Worm (Caenorhabditis elegans) whole organism, midembryonic: Measurements from ENCODE around the gene VY10G11R.1.
"Not testable (repeated sequence)": the region's sequence is repeated elsewhere in the genome, so short reads cannot be mapped to it uniquely, and the experiment has no call there.

Experiments used
- T22C8.4 ChIP-seq: fragments of 200-800 bp; sonication (Bioruptor generic); IDR thresholded peaks from 2 replicates; pipeline ENCODE4 v1.3.6; 2022; ENCODE audit warnings: missing genetic modification characterization, missing compliant biosample characterization
- cog-1 ChIP-seq: sonication (generic microtip); optimal IDR thresholded peaks from 2 replicates; lab custom pipeline; 2016; ENCODE audit warnings: missing genetic modification characterization, missing compliant biosample characterization
- flt-1 ChIP-seq: fragments of 200-800 bp; sonication (Bioruptor generic); IDR thresholded peaks from 2 replicates; pipeline ENCODE4 v1.3.6; 2022; ENCODE audit warnings: missing genetic modification characterization, missing compliant biosample characterization
- klf-2 ChIP-seq: fragments of 200-800 bp; sonication (Bioruptor generic); conservative IDR thresholded peaks from 2 replicates; pipeline ENCODE4 v1.3.6; 2022; ENCODE audit warnings: missing genetic modification reagents, missing genetic modification characterization, missing compliant biosample characterization
- med-1 ChIP-seq: sonication (generic microtip); optimal IDR thresholded peaks from 2 replicates; lab custom pipeline; 2017; ENCODE audit warnings: missing genetic modification characterization, mild to moderate bottlenecking, missing compliant biosample characterization, antibody characterized with exemption, missing genetic modification reagents; ENCODE audit not compliant: insufficient read depth
- ref-1 ChIP-seq: fragments of 200-800 bp; sonication (Bioruptor generic); conservative IDR thresholded peaks from 2 replicates; pipeline ENCODE4 v1.3.6; 2022; ENCODE audit warnings: missing genetic modification reagents, missing genetic modification characterization, missing compliant biosample characterization
- tab-1 ChIP-seq: fragments of 200-800 bp; sonication (Bioruptor generic); IDR thresholded peaks from 2 replicates; pipeline ENCODE4 v1.3.6; 2022; ENCODE audit warnings: missing genetic modification characterization, missing compliant biosample characterization
- ztf-23 ChIP-seq: fragments of 200-800 bp; sonication (Bioruptor generic); IDR thresholded peaks from 2 replicates; pipeline ENCODE4 v1.3.6; 2022; ENCODE audit warnings: missing genetic modification reagents, missing genetic modification characterization, missing compliant biosample characterization
- ztf-29 ChIP-seq: fragments of 200-800 bp; sonication (Bioruptor generic); IDR thresholded peaks from 2 replicates; pipeline ENCODE4 v1.3.6; 2022; ENCODE audit warnings: missing genetic modification reagents, missing genetic modification characterization, missing compliant biosample characterization

VY10G11R.1 gene

DNA sequence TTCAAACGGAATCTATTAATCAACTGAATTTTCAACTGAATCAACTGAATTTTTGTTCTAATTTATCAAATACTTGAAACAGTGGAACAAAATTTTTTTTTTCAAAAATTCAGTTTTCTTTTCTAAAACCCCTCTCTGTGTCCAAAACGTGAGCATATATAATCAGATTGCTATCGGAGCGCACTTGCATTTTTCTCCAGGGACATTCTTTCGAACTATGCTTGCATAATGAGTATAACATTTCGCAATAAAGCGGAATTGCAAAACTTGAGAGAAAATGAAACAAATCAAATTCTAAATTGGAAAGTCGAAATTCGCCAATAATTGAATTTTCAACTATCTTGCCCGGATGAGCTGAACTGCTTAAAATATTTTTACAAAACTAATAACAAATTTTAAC lies 5.3 kb upstream of the VY10G11R.1 start:
- TF ChIP-seq tab-1 (no peak), ref-1 (GFP tag; lab: Robert Waterston, UW) (no peak), flt-1 (GFP tag; lab: Robert Waterston, UW) (no peak), ztf-29 (GFP tag; lab: Robert Waterston, UW) (no peak), cog-1 (tag; lab: Kevin White, UChicago) (no peak), med-1 (no peak), ztf-23 (no peak), T22C8.4 (GFP tag; lab: Robert Waterston, UW) (no peak), klf-2 (GFP tag; lab: Robert Waterston, UW) (no peak)

DNA sequence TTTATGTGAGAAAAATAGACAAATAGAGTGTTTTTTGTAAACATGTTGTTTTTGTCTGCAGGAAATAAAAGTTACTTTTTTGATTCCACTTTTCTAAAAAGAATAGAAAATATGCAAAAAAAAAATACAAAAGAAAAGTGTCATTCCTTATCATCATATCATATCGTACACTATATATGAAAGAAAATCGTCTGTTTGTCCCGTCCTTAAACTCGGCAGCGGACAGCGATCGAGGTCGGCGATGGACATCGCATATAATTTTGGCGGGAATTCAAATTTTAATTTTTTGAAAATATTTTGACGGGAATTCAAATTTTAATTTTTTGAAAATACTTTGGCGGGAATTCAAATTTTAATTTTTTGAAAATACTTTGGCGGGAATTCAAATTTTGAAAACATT lies 781 bp upstream of the VY10G11R.1 start:
- TF ChIP-seq ztf-29 (GFP tag; lab: Robert Waterston, UW) (no peak), klf-2 (GFP tag; lab: Robert Waterston, UW) (no peak), med-1 (no peak), ztf-23 (no peak), ref-1 (GFP tag; lab: Robert Waterston, UW) (no peak), tab-1 (no peak), cog-1 (tag; lab: Kevin White, UChicago) (no peak), T22C8.4 (GFP tag; lab: Robert Waterston, UW) (no peak), flt-1 (GFP tag; lab: Robert Waterston, UW) (no peak)

DNA sequence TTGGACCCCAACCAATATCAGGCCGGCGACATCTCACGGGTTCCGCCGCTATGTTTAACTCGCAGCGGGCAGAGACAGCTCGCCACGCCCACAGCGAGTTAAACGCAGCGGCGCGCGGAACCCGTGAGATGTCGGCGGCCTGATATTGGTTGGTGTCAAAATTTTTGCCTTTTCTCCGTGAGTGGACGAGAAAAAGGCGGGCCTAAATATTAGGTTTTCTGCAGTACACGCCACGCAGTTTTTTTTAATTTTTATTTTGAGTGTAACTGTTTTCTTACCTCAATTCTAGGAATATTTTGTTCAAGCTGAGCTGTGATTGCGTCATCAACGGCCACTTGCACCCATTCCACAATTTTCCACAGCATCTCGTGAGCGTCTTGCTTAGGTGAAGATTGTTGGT lies 6.9 kb downstream of the VY10G11R.1 start:
- 0 out of 2 replicates have a peak, but pooled peaks have one; percentile 26 for TF ChIP-seq flt-1 (GFP tag; lab: Robert Waterston, UW)

DNA sequence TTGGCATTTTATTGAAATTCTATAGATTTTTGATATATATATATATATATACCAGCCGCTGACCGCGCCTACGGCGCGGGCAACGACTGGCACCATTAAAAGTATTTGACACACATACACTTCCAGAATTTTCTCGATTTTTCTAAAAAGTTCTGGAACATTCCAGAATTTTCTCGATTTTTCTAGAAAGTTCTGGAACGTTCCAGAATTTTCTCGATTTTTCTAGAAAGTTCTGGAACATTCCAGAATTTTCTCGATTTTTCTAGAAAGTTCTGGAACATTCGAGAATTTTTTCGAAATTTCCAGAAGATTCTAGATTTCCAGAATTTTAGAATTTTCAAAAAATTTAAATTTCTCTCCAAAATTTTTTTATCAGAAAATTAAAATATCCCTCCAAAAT lies 12.4 kb downstream of the VY10G11R.1 start:
- TF ChIP-seq flt-1 (GFP tag; lab: Robert Waterston, UW) (peak; percentile 97), T22C8.4 (GFP tag; lab: Robert Waterston, UW) (peak; percentile 82; the same call in 1 of the 2 replicates), ref-1 (GFP tag; lab: Robert Waterston, UW) (peak; percentile 62; the same call in 1 of the 2 replicates)

DNA sequence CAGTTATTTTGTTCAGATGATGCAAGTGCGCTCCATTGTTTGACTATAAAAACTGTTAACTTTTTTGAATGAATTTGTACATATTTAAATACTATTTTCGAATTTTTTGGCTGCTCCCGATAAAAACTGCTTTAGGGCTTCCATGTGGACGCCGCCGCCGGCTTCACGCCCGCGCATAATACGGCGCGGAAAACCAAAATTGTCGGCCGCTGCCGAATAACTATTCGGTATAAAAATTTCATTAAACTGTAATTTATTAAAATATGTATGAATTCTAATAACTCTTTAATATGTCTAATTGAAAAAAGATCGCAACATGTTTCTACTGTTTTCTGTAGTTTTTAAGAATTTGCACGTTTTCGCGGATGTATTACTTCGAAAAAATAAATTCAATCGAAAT lies 24.1 kb downstream of the VY10G11R.1 start:
- TF ChIP-seq tab-1 (no peak), T22C8.4 (GFP tag; lab: Robert Waterston, UW) (no peak), ztf-29 (GFP tag; lab: Robert Waterston, UW) (no peak), med-1 (no peak), cog-1 (tag; lab: Kevin White, UChicago) (no peak), klf-2 (GFP tag; lab: Robert Waterston, UW) (no peak), ztf-23 (no peak), ref-1 (GFP tag; lab: Robert Waterston, UW) (no peak), flt-1 (GFP tag; lab: Robert Waterston, UW) (no peak)

DNA sequence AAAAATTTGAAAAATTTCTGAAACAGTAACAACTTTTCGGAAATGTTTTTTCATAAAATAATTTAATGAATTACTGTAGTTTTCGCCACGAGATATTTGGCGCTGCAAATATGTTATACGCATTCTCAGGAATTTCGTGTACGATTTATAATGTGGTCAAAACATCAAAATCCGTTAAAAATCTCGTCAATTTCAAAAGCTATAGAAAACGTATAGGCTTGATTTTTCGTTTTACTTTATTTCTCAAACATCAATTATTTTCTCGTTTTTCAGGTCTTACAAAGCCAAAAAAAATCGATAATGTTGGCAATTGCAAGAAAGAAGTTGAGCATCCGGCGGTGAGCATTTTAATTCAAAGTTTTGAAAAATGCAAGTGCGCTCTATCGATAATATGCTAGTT lies 27.8 kb downstream of the VY10G11R.1 start, which contains the start of gene dlc-4:
dlc-4 (plus strand) TSS at position 301 of the 400 bp plus-strand sequence.
- TF ChIP-seq tab-1 (no peak), ztf-29 (GFP tag; lab: Robert Waterston, UW) (no peak), med-1 (no peak), T22C8.4 (GFP tag; lab: Robert Waterston, UW) (no peak), klf-2 (GFP tag; lab: Robert Waterston, UW) (no peak), ref-1 (GFP tag; lab: Robert Waterston, UW) (no peak), cog-1 (tag; lab: Kevin White, UChicago) (no peak)

DNA sequence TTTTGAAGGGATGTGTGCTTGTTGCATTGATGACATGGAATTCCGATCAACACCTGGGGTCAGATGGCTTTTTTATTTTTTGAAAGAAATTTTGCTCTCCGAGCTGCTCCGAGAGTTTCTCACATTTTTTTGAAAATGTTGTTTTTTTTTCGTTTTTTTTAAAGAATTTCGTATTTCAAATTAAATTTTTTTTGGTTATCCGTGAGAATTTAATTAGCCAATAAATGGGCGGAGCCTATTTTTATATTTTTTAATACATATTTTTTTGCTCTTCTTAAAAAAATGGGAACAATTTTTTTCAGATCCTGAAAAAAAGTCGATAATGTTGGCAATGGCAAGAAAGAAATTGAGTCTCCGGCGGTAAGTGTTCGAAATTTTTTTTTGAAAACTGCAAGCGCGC lies 38.9 kb downstream of the VY10G11R.1 start, which contains the start of gene dlc-3:
dlc-3 (plus strand) TSS at position 301 of the 400 bp plus-strand sequence.
- no peak for TF ChIP-seq tab-1
- no peak for TF ChIP-seq ztf-29 (GFP tag; lab: Robert Waterston, UW)

DNA sequence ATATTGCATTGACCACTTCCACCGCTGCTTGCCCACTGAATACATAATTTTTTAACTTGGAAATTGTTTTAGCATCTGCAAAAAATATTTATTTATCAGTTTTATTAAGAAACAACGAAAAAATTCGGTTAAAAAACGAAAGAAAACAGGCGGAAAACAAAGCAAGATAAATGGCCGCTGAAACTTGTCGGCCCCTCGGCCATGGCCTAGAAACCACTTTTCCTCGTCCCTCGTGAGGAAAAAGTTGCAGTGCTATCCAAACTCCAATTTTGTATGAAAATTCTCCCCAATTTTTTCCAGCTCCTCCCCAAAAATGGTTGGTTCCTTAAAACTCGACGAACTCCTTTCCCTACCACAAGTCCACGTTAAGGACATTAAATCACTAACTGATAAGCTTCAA lies 46.5 kb downstream of the VY10G11R.1 start, which contains the start of gene Y10G11A.1:
Y10G11A.1 (plus strand) TSS at position 301 of the 400 bp plus-strand sequence.
- TF ChIP-seq med-1, tab-1, ztf-23: not testable (repeated sequence)

DNA sequence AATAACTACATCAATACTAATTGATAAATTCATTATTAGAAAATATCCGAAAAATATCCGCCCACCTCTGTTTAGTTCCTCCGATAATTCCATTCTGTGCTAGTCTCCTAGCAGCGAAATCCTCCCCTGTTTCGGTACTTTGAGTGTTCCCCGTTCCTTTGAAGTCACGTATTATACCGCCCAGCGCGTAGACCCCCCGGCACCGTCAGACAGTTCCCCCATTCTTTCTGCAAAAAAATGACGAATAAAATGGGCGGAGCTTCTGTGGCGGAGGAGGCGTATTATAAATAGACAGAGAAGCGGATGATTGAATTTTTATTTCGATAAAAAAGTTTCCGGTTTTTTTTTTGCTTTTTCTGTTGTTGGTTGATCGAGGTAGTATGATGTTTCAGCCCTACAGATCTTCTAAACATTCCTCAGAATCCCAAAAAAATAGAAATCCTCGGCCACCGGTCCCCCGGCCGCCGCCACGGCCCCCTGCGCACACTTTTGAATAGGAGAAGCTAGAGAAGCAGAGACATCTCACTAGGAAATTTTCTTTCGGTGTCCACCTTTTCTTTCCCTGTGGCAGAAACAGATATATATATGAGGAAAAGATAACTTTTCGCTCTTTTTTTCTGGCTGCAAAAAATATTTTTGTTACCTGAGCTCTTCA lies 48.8 kb downstream of the VY10G11R.1 start:
- TF ChIP-seq cog-1 (tag; lab: Kevin White, UChicago) (no peak), ref-1 (GFP tag; lab: Robert Waterston, UW) (no peak), tab-1 (no peak; the same call in 1 of the 2 replicates), ztf-29 (GFP tag; lab: Robert Waterston, UW) (no peak), T22C8.4 (GFP tag; lab: Robert Waterston, UW) (no peak), med-1 (no peak), ztf-23 (no peak), flt-1 (GFP tag; lab: Robert Waterston, UW) (no peak), klf-2 (GFP tag; lab: Robert Waterston, UW) (no peak)
